Worm (Caenorhabditis elegans): ENCODE results near the gene Y42H9AR.2.
A peak's percentile ranks its signal among the peaks of the same experiment; 100 is the strongest.

Gene Y42H9AR.2

DNA sequence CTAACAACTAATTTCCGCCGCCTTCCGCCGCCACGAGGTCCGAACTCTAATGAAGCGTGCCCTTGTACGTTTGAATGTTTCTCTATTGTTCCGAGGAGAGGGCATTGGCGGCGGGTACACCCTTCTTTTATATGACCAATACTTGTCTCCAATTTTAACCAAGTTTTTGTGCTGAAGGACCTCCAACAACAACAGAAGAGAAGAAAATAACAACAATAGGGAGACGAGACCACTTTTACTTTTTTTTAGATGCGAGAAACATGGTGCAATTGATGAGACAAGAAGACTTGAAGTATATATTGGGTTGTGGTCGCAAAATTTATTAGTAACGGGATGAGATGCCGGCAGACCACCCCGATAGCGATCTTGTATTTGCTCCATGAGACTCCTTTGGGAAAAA, 28.8 kb upstream of the Y42H9AR.2 start (continued):
- TF ChIP-seq ama-1 (optimal IDR thresholded peaks at IDR 0.05) (peak; percentile 15), ceh-18 (tag; optimal IDR thresholded peaks at IDR 0.05) (no peak)

DNA sequence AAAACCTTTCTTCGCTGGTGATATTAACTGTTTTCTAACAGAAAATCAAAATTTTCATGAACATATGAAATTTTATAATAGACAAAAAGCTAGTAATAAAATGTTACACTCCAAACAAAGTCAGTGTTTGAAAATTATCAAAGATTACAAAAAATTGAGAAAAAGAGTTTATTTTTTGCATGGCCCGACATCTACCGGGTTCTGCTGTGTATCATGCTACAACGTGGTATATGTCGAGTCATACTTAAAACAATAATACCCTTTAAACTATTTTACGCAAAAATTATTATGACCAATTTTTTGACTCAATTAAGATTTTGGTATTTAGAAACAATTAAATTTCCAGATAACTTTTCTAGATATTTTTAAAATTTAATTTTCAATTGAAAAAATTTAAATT, 24.2 kb upstream of the Y42H9AR.2 start:
- TF ChIP-seq nhr-11 (tag; optimal IDR thresholded peaks at IDR 0.05) (no peak), ceh-48 (tag; optimal IDR thresholded peaks at IDR 0.05) (no peak), unc-42 (tag; optimal IDR thresholded peaks at IDR 0.05) (no peak), eyg-1 (tag; optimal IDR thresholded peaks at IDR 0.05) (no peak), ceh-18 (tag; optimal IDR thresholded peaks at IDR 0.05) (no peak), ceh-2 (tag; optimal IDR thresholded peaks at IDR 0.05) (no peak), ceh-22 (tag; optimal IDR thresholded peaks at IDR 0.05) (no peak), zip-5 (tag; optimal IDR thresholded peaks at IDR 0.05) (no peak), sdc-2 (tag; optimal IDR thresholded peaks at IDR 0.05) (no peak), ztf-16 (tag; optimal IDR thresholded peaks at IDR 0.05) (no peak), ttx-3 (tag; optimal IDR thresholded peaks at IDR 0.05) (no peak), ceh-14 (tag; optimal IDR thresholded peaks at IDR 0.05) (no peak)

DNA sequence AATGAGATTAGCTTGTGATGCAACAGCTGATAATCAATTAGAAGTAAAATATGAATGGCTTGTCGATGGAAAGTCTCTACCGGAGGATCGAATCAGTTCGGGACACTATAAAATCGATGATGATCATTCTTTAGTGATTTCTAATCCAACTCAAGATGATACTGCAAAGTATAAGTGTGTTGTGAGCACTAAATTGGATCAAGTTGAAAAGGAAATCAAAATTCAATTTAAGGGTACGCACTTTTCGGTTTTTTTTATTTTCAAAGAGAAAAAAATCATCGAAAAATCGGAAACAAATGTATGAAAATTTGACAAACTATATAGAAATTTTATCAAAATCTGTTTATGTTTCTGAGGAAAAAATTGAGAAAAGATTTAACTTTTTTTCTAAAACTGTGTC, 23.2 kb upstream of the Y42H9AR.2 start:
- TF ChIP-seq ceh-9 (tag; optimal IDR thresholded peaks at IDR 0.05) (no peak), ceh-30 (tag; optimal IDR thresholded peaks at IDR 0.05) (no peak), hlh-15 (tag; optimal IDR thresholded peaks at IDR 0.05) (no peak), dve-1 (tag; optimal IDR thresholded peaks at IDR 0.05) (no peak), K02D7.2 (tag; optimal IDR thresholded peaks at IDR 0.05) (no peak)

DNA sequence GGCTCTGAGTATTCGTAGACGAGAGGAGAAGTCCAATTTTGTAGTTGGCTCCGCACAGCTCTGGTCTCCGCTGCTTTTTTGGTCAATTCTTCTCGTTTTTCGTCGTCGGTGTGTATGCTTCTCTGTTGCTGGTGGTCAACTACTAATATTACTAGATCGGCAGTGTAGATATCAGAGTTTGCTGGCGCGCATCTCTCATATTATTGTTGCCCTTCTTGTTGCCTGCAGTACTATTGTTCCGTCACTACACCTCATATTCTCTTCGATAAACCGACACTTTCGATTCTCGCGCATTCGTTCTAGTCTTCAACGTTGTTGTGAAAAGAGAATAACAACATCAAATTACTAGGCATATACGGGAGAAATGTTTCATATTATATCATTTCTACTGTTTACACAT, 19.5 kb upstream of the Y42H9AR.2 start:
- TF ChIP-seq ets-4 (tag; optimal IDR thresholded peaks at IDR 0.05) (no peak), elt-4 (tag; optimal IDR thresholded peaks at IDR 0.05) (peak; percentile 13)

DNA sequence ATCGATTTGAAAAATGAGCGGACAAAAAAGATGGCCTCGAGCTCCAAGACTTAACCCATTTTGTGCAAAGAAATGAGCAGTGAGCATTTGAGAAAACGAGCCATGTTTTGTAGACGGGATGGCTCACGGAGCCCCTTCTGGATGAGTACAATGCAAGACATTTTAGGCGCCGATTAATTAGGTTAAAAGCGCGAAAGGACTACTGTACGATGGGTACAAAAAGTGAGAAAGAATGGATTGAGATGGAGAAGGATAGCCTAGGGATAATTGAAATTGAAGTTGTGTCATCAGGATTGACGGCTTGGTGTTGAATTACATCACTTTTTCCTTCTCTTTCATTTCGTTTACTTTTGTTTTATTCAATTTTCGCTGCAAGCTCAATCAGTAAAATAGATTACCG, 18.9 kb upstream of the Y42H9AR.2 start:
- TF ChIP-seq che-1 (tag; optimal IDR thresholded peaks at IDR 0.05) (no peak), F13H6.1 (tag; optimal IDR thresholded peaks at IDR 0.05) (no peak), unc-42 (tag; optimal IDR thresholded peaks at IDR 0.05) (peak; percentile 62), hlh-8 (tag; optimal IDR thresholded peaks at IDR 0.05) (no peak), lim-6 (tag; optimal IDR thresholded peaks at IDR 0.05) (no peak)

DNA sequence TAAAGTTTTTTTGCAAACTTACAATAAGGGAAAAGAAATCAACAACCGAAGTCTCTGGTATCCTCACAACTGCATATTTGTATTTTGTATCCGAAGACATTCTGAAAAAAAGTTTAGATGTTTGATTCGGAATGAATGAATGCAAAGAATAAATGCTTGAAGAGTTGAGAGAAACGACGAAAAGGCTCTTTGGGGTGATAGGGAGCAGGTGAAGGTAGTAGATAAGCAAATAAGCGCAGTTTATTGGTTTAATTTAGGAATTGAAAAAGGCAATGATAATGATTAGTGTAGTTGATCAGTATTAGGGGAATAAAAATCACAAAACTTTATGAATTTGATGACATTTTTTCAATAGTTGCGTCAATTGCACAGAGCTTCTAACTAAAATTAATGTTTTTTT, 13.1 kb upstream of the Y42H9AR.2 start, which contains the start of gene nsy-7:
TSS of gene nsy-7 (minus strand) at position 101 of the 400 bp plus-strand sequence.
- TF ChIP-seq eyg-1 (tag; optimal IDR thresholded peaks at IDR 0.05) (no peak), ama-1 (optimal IDR thresholded peaks at IDR 0.05) (no peak), lin-11 (tag; optimal IDR thresholded peaks at IDR 0.05) (no peak), mec-3 (tag; optimal IDR thresholded peaks at IDR 0.05; ENCODE audit: borderline replicate concordance) (no peak), pag-3 (tag; optimal IDR thresholded peaks at IDR 0.05; ENCODE audit: borderline replicate concordance) (no peak), unc-55 (GFP tag; optimal IDR thresholded peaks at IDR 0.05) (no peak), fkh-6 (tag; optimal IDR thresholded peaks at IDR 0.05) (no peak), zip-5 (tag; optimal IDR thresholded peaks at IDR 0.05) (no peak), fkh-10 (GFP tag; optimal IDR thresholded peaks at IDR 0.05) (no peak), npax-4 (tag; optimal IDR thresholded peaks at IDR 0.05) (no peak), pha-2 (tag; optimal IDR thresholded peaks at IDR 0.05) (no peak), K02D7.2 (tag; optimal IDR thresholded peaks at IDR 0.05) (no peak), elt-4 (tag; optimal IDR thresholded peaks at IDR 0.05) (no peak)

DNA sequence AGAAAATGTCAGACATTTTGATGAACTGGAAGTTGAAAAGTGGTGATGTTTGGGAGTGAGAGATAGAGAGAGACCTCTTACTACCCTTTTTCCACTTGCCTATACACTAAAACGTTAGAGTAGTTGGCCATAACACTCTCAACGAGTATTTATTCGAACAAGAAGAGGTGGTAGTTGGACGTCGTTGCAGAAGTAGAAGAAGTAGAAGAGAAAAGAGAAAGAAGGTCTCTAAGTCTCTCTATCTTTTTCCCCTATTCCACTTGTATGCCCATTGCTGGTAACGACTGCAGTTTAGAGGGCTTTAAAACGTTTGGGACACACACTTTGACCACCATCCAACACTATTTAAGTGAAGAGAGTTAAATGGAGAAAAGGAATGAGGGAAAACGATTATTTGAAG, 8.2 kb upstream of the Y42H9AR.2 start:
- TF ChIP-seq mec-3 (tag; optimal IDR thresholded peaks at IDR 0.05; ENCODE audit: borderline replicate concordance) (no peak), ceh-14 (tag; optimal IDR thresholded peaks at IDR 0.05) (no peak), npax-4 (tag; optimal IDR thresholded peaks at IDR 0.05) (no peak), odd-2 (tag; optimal IDR thresholded peaks at IDR 0.05) (no peak), nhr-232 (tag; optimal IDR thresholded peaks at IDR 0.05) (no peak), F13H6.1 (tag; optimal IDR thresholded peaks at IDR 0.05) (no peak), pat-9 (tag; optimal IDR thresholded peaks at IDR 0.05) (no peak), ceh-22 (tag; optimal IDR thresholded peaks at IDR 0.05) (no peak), elt-4 (tag; optimal IDR thresholded peaks at IDR 0.05) (no peak), pqm-1 (tag; optimal IDR thresholded peaks at IDR 0.05) (no peak), ama-1 (optimal IDR thresholded peaks at IDR 0.05) (no peak), ceh-18 (tag; optimal IDR thresholded peaks at IDR 0.05) (no peak), C38D4.7 (GFP tag; optimal IDR thresholded peaks at IDR 0.05) (no peak), lim-6 (tag; optimal IDR thresholded peaks at IDR 0.05) (no peak)
